Worm (Caenorhabditis elegans): ENCODE measurements around the gene Y54G2A.76.

Gene Y54G2A.76

ce11 chrIV:2843882-2844281 lies 34.7 kb downstream of the Y54G2A.76 start, which contains the start of gene Y54G2A.15:
TSS of gene Y54G2A.15 (minus strand) at chrIV:2843982.
- no peak for TF ChIP-seq pqm-1 (tag; optimal IDR thresholded peaks at IDR 0.05)
- no peak for TF ChIP-seq spr-1 (tag; optimal IDR thresholded peaks at IDR 0.05)
- TF ChIP-seq lin-15B (tag; optimal IDR thresholded peaks at IDR 0.05) = no peak
- TF ChIP-seq zip-2 (tag; optimal IDR thresholded peaks at IDR 0.05) = no peak
- no peak for TF ChIP-seq mxl-2 (GFP tag; conservative IDR thresholded peaks at IDR 0.05)
- no peak for TF ChIP-seq php-3 (GFP tag; IDR thresholded peaks at IDR 0.05)
- TF ChIP-seq hmg-1.1 (GFP tag; IDR thresholded peaks at IDR 0.05) = no peak
- no peak for TF ChIP-seq nhr-48 (tag; optimal IDR thresholded peaks at IDR 0.05)
- TF ChIP-seq hlh-11 (tag; optimal IDR thresholded peaks at IDR 0.05) = no peak
- TF ChIP-seq nhr-102 (tag; optimal IDR thresholded peaks at IDR 0.05) = no peak
- no peak for TF ChIP-seq mdl-1 (tag; optimal IDR thresholded peaks at IDR 0.05)

DNA sequence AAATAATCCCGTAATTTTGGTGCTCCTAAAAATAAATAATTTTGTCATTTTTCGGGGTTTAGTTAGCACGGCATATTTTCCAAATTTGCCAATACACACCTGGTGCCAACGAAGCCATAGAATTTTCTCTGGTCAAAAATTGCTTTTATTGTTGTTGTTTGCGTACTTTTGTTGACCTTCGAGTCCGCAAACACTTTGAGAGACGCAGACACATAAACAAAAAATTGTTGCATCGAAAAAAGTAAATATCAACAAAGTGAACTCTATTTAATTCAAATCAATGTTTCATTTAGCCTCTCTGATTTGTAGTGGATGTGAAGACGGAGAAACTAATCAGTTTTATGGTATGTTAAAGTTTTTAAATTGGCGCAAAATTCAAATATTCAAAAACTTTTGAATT lies 37.1 kb downstream of the Y54G2A.76 start, which contains the start of gene Y54G2A.40:
Y54G2A.40 (plus strand) TSS at position 213 of the 400 bp plus-strand sequence.
- TF ChIP-seq T26A8.4 (GFP tag; IDR thresholded peaks at IDR 0.05) = no peak
- TF ChIP-seq arid-1 (GFP tag; conservative IDR thresholded peaks at IDR 0.05) = no peak
- no peak for TF ChIP-seq ces-1 (GFP tag; optimal IDR thresholded peaks at IDR 0.05)
- no peak for TF ChIP-seq mdl-1 (tag; optimal IDR thresholded peaks at IDR 0.05)
- peak; percentile 33 for TF ChIP-seq dpl-1 (GFP tag; optimal IDR thresholded peaks at IDR 0.05)
- TF ChIP-seq mep-1 (tag; optimal IDR thresholded peaks at IDR 0.05) = peak; percentile 14
- no peak for TF ChIP-seq nhr-111 (GFP tag; optimal IDR thresholded peaks at IDR 0.05)
- TF ChIP-seq spr-3 (GFP tag; optimal IDR thresholded peaks at IDR 0.05) = no peak
- no peak for TF ChIP-seq spr-1 (tag; optimal IDR thresholded peaks at IDR 0.05)
- no peak for TF ChIP-seq attf-4 (tag; optimal IDR thresholded peaks at IDR 0.05)
- no peak for TF ChIP-seq dmd-9 (GFP tag; IDR thresholded peaks at IDR 0.05)
- TF ChIP-seq ceh-28 (tag; optimal IDR thresholded peaks at IDR 0.05) = no peak
- TF ChIP-seq egl-43 (GFP tag; IDR thresholded peaks at IDR 0.05) = no peak
- no peak for TF ChIP-seq pqm-1 (tag; optimal IDR thresholded peaks at IDR 0.05)
- peak; percentile 62 for TF ChIP-seq mes-2 (tag; optimal IDR thresholded peaks at IDR 0.05; ENCODE audit: poor library complexity, severe bottlenecking)
- no peak for TF ChIP-seq zip-2 (tag; optimal IDR thresholded peaks at IDR 0.05)
- no peak for TF ChIP-seq dmd-6 (GFP tag; IDR thresholded peaks at IDR 0.05)
- TF ChIP-seq lin-1 (GFP tag; IDR thresholded peaks at IDR 0.05) = no peak
- no peak for TF ChIP-seq cey-2 (tag; optimal IDR thresholded peaks at IDR 0.05; ENCODE audit: borderline replicate concordance, insufficient read depth)
- TF ChIP-seq madf-9 (GFP tag; conservative IDR thresholded peaks at IDR 0.05) = no peak
- no peak for TF ChIP-seq ceh-32 (tag; optimal IDR thresholded peaks at IDR 0.05; ENCODE audit: poor library complexity)
- no peak for TF ChIP-seq unc-130 (GFP tag; optimal IDR thresholded peaks at IDR 0.05)
- no peak for TF ChIP-seq nhr-28 (tag; optimal IDR thresholded peaks at IDR 0.05)
- TF ChIP-seq tra-1 (GFP tag; IDR thresholded peaks at IDR 0.05) = no peak
- TF ChIP-seq nhr-77 (tag; optimal IDR thresholded peaks at IDR 0.05) = peak; percentile 4
- TF ChIP-seq nhr-25 (tag; optimal IDR thresholded peaks at IDR 0.05; ENCODE audit: borderline replicate concordance, insufficient read depth) = no peak
- TF ChIP-seq lsy-2 (tag; optimal IDR thresholded peaks at IDR 0.05) = peak in 1 of 2 experiments; percentile 76
- no peak for TF ChIP-seq ceh-82 (tag; optimal IDR thresholded peaks at IDR 0.05)
- peak in 1 of 2 experiments; percentile 81 for TF ChIP-seq daf-16 (GFP tag; optimal IDR thresholded peaks at IDR 0.05)
- TF ChIP-seq daf-16 (tag; optimal IDR thresholded peaks at IDR 0.05) = peak; percentile 91
- no peak for TF ChIP-seq mxl-3 (GFP tag; optimal IDR thresholded peaks at IDR 0.05)
- TF ChIP-seq daf-19 (GFP tag; conservative IDR thresholded peaks at IDR 0.05) = no peak
- TF ChIP-seq nhr-41 (GFP tag; IDR thresholded peaks at IDR 0.05) = no peak
- TF ChIP-seq saeg-2 (GFP tag; IDR thresholded peaks at IDR 0.05) = no peak
- no peak for TF ChIP-seq aly-2 (tag; optimal IDR thresholded peaks at IDR 0.05)
- TF ChIP-seq php-3 (GFP tag; IDR thresholded peaks at IDR 0.05) = no peak
- no peak for TF ChIP-seq nhr-6 (tag; optimal IDR thresholded peaks at IDR 0.05)
- peak; percentile 30; the same call in 1 of the 2 replicates for TF ChIP-seq lin-38 (GFP tag; IDR thresholded peaks at IDR 0.05)
- no peak for TF ChIP-seq Y75B8A.6 (GFP tag; IDR thresholded peaks at IDR 0.05)
- TF ChIP-seq ama-1 (optimal IDR thresholded peaks at IDR 0.05) = no peak
- TF ChIP-seq lin-13 (GFP tag; optimal IDR thresholded peaks at IDR 0.05) = no peak
- no peak for TF ChIP-seq pha-4 (GFP tag; IDR thresholded peaks at IDR 0.05)
- peak; percentile 80 for TF ChIP-seq pha-4 (tag; optimal IDR thresholded peaks at IDR 0.05)

Measured in whole organism, L4 larva.